Worm (Caenorhabditis elegans) whole organism, L1 larva: ENCODE data around the gene txdc-17.

ENCODE experiments used
- C16A3.4 ChIP-seq: fragments of 150-350 bp; optimal IDR thresholded peaks from 2 replicates; lab custom pipeline; 2014; ENCODE audit warnings: missing biosample characterization, missing genetic modification characterization
- F16B12.6 ChIP-seq: fragments of 150-350 bp; optimal IDR thresholded peaks from 2 replicates; lab custom pipeline; 2014; ENCODE audit warnings: missing biosample characterization, missing genetic modification characterization
- aly-2 ChIP-seq: fragments of 150-350 bp; optimal IDR thresholded peaks from 2 replicates; lab custom pipeline; 2014; ENCODE audit warnings: missing biosample characterization, missing genetic modification characterization
- ama-1 ChIP-seq: fragments of 150-350 bp; optimal IDR thresholded peaks from 2 replicates; lab custom pipeline; 2014
- blmp-1 ChIP-seq: fragments of 150-350 bp; optimal IDR thresholded peaks from 2 replicates; lab custom pipeline; 2014; ENCODE audit warnings: missing biosample characterization, missing genetic modification characterization
- ceh-82 ChIP-seq, 3 experiments: fragments of 150-350 bp in 1 of 3; sonication (generic microtip) in 2 of 3; optimal IDR thresholded peaks; 2 replicates each; lab custom pipeline; 2014 to 2017; ENCODE audit warnings: missing biosample characterization in 3 of 3, missing genetic modification characterization in 3 of 3
- ceh-88 ChIP-seq: fragments of 200-800 bp; sonication (Bioruptor generic); IDR thresholded peaks from 2 replicates; pipeline ENCODE4 v1.3.6; 2022; ENCODE audit warnings: missing genetic modification characterization, missing compliant biosample characterization
- dpl-1 ChIP-seq, 3 experiments: fragments of 150-350 bp in 2 of 3; sonication (generic microtip) in 1 of 3; optimal IDR thresholded peaks; 2 replicates each; lab custom pipeline; 2014 to 2017; ENCODE audit warnings: missing biosample characterization in 3 of 3, missing genetic modification characterization in 3 of 3, missing genetic modification reagents in 3 of 3
- dsc-1 ChIP-seq: sonication (generic microtip); optimal IDR thresholded peaks from 2 replicates; lab custom pipeline; 2016; ENCODE audit warnings: mild to moderate bottlenecking, missing genetic modification characterization, missing compliant biosample characterization
- efl-1 ChIP-seq, 4 experiments: fragments of 150-350 bp; optimal IDR thresholded peaks in 3 of 4; peaks in 1 of 4; 1 replicate in 1 of 4; 2 replicates in 3 of 4; lab custom pipeline; 2014; ENCODE audit warnings: missing biosample characterization in 2 of 4, missing genetic modification characterization in 2 of 4, missing genetic modification reagents in 2 of 4
- elt-2 ChIP-seq: sonication (generic microtip); optimal IDR thresholded peaks from 2 replicates; lab custom pipeline; 2016; ENCODE audit warnings: missing genetic modification characterization, mild to moderate bottlenecking, inconsistent platforms, missing compliant biosample characterization, missing genetic modification reagents
- elt-3 ChIP-seq, 6 experiments: fragments of 150-350 bp in 1 of 6; sonication (generic microtip); optimal IDR thresholded peaks; 2 replicates each; lab custom pipeline; 2017 to 2018; ENCODE audit warnings: missing biosample characterization in 6 of 6, missing genetic modification characterization in 6 of 6, inconsistent platforms in 1 of 6
- fkh-8 ChIP-seq: sonication (generic microtip); optimal IDR thresholded peaks from 2 replicates; lab custom pipeline; 2016; ENCODE audit warnings: mild to moderate bottlenecking, missing genetic modification characterization, missing compliant biosample characterization
- grh-1 ChIP-seq: fragments of 200-800 bp; sonication (Bioruptor generic); IDR thresholded peaks from 2 replicates; pipeline ENCODE4 v1.3.6; 2022; ENCODE audit warnings: missing genetic modification reagents, missing genetic modification characterization, missing compliant biosample characterization
- hlh-4 ChIP-seq: sonication (generic microtip); optimal IDR thresholded peaks from 2 replicates; lab custom pipeline; 2016; ENCODE audit warnings: mild to moderate bottlenecking, missing genetic modification characterization, missing compliant biosample characterization
- hpl-2 ChIP-seq: fragments of 150-350 bp; optimal IDR thresholded peaks from 2 replicates; lab custom pipeline; 2014; ENCODE audit warnings: missing biosample characterization, missing genetic modification reagents, missing genetic modification characterization
- irx-1 ChIP-seq: sonication (generic microtip); optimal IDR thresholded peaks from 2 replicates; lab custom pipeline; 2016; ENCODE audit warnings: missing genetic modification characterization, missing compliant biosample characterization
- jun-1 ChIP-seq: fragments of 150-350 bp; optimal IDR thresholded peaks from 2 replicates; lab custom pipeline; 2014; ENCODE audit warnings: missing biosample characterization, missing genetic modification reagents, missing genetic modification characterization
- lin-13 ChIP-seq: fragments of 150-350 bp; optimal IDR thresholded peaks from 2 replicates; lab custom pipeline; 2014; ENCODE audit warnings: missing biosample characterization, missing genetic modification reagents, missing genetic modification characterization
- lin-14 ChIP-seq: fragments of 200-800 bp; sonication (Bioruptor generic); optimal IDR thresholded peaks from 2 replicates; lab custom pipeline; 2018; ENCODE audit warnings: mild to moderate bottlenecking, missing genetic modification characterization, moderate library complexity, missing compliant biosample characterization
- lin-35 ChIP-seq, 2 experiments: fragments of 150-350 bp; optimal IDR thresholded peaks; 2 replicates each; lab custom pipeline; 2014; ENCODE audit warnings: missing biosample characterization in 2 of 2, missing genetic modification characterization in 2 of 2, missing genetic modification reagents in 2 of 2
- lsy-2 ChIP-seq, 2 experiments: fragments of 150-350 bp; optimal IDR thresholded peaks; 2 replicates each; lab custom pipeline; 2014; ENCODE audit warnings: missing biosample characterization in 2 of 2, missing genetic modification characterization in 2 of 2
- mab-9 ChIP-seq: fragments of 200-800 bp; sonication (Bioruptor generic); IDR thresholded peaks from 2 replicates; pipeline ENCODE4 v1.3.6; 2022; ENCODE audit warnings: missing genetic modification reagents, missing genetic modification characterization, missing compliant biosample characterization
- mef-2 ChIP-seq: fragments of 150-350 bp; optimal IDR thresholded peaks from 2 replicates; lab custom pipeline; 2014; ENCODE audit warnings: missing biosample characterization, missing genetic modification characterization
- mep-1 ChIP-seq: fragments of 150-350 bp; optimal IDR thresholded peaks from 2 replicates; lab custom pipeline; 2014; ENCODE audit warnings: missing biosample characterization, missing genetic modification characterization
- nhr-11 ChIP-seq: fragments of 150-350 bp; optimal IDR thresholded peaks from 2 replicates; lab custom pipeline; 2014; ENCODE audit warnings: missing biosample characterization, missing genetic modification characterization
- nhr-12 ChIP-seq: sonication (generic microtip); optimal IDR thresholded peaks from 2 replicates; lab custom pipeline; 2017; ENCODE audit warnings: missing biosample characterization, missing genetic modification characterization
- nhr-19 ChIP-seq: fragments of 200-800 bp; sonication (Bioruptor generic); conservative IDR thresholded peaks from 2 replicates; pipeline ENCODE4 v1.3.6; 2022; ENCODE audit warnings: missing genetic modification characterization, missing compliant biosample characterization
- nhr-20 ChIP-seq: sonication (generic microtip); optimal IDR thresholded peaks from 2 replicates; lab custom pipeline; 2016; ENCODE audit warnings: mild to moderate bottlenecking, missing genetic modification characterization, missing compliant biosample characterization
- nhr-71 ChIP-seq: sonication (generic microtip); optimal IDR thresholded peaks from 2 replicates; lab custom pipeline; 2016; ENCODE audit warnings: mild to moderate bottlenecking, missing genetic modification characterization, moderate library complexity, missing compliant biosample characterization
- nhr-84 ChIP-seq: sonication (generic microtip); optimal IDR thresholded peaks from 2 replicates; lab custom pipeline; 2017; ENCODE audit warnings: missing biosample characterization, missing genetic modification characterization
- nhr-85 ChIP-seq: sonication (generic microtip); peaks from one replicate; lab custom pipeline; 2016; ENCODE audit warnings: missing genetic modification characterization, inconsistent platforms, missing compliant biosample characterization
- pag-3 ChIP-seq: sonication (generic microtip); optimal IDR thresholded peaks from 2 replicates; lab custom pipeline; 2017; ENCODE audit warnings: missing genetic modification characterization, mild to moderate bottlenecking, missing compliant biosample characterization, antibody characterized with exemption, borderline replicate concordance; ENCODE audit not compliant: insufficient read depth
- snpc-4 ChIP-seq: fragments of 150-350 bp; optimal IDR thresholded peaks from 2 replicates; lab custom pipeline; 2014; ENCODE audit warnings: missing biosample characterization, missing genetic modification characterization
- snu-23 ChIP-seq: sonication (generic microtip); optimal IDR thresholded peaks from 2 replicates; lab custom pipeline; 2016; ENCODE audit warnings: missing genetic modification characterization, missing compliant biosample characterization
- sox-4 ChIP-seq: sonication (generic microtip); optimal IDR thresholded peaks from 2 replicates; lab custom pipeline; 2016; ENCODE audit warnings: missing genetic modification characterization, missing compliant biosample characterization
- sptf-1 ChIP-seq: fragments of 150-350 bp; optimal IDR thresholded peaks from 2 replicates; lab custom pipeline; 2014; ENCODE audit warnings: missing biosample characterization, missing genetic modification characterization
- tbx-2 ChIP-seq: sonication (generic microtip); optimal IDR thresholded peaks from 2 replicates; lab custom pipeline; 2016; ENCODE audit warnings: missing genetic modification characterization, missing compliant biosample characterization
- unc-130 ChIP-seq: fragments of 150-350 bp; optimal IDR thresholded peaks from 2 replicates; lab custom pipeline; 2017; ENCODE audit warnings: missing biosample characterization, missing genetic modification characterization, inconsistent platforms
- unc-30 ChIP-seq: sonication (generic microtip); optimal IDR thresholded peaks from 2 replicates; lab custom pipeline; 2017; ENCODE audit warnings: missing biosample characterization, missing genetic modification characterization
- unc-62 ChIP-seq: fragments of 150-350 bp; optimal IDR thresholded peaks from 2 replicates; lab custom pipeline; 2014; ENCODE audit warnings: missing biosample characterization, missing genetic modification reagents, missing genetic modification characterization
- unc-86 ChIP-seq: sonication (generic microtip); optimal IDR thresholded peaks from 2 replicates; lab custom pipeline; 2016; ENCODE audit warnings: missing genetic modification characterization, missing compliant biosample characterization
- vab-15 ChIP-seq: sonication (generic microtip); optimal IDR thresholded peaks from 2 replicates; lab custom pipeline; 2017; ENCODE audit warnings: missing genotype, mild to moderate bottlenecking, missing genetic modification characterization, missing compliant biosample characterization
- xbp-1 ChIP-seq: sonication (generic microtip); optimal IDR thresholded peaks from 2 replicates; lab custom pipeline; 2016; ENCODE audit warnings: missing genetic modification characterization, missing compliant biosample characterization
- zag-1 ChIP-seq: fragments of 150-350 bp; optimal IDR thresholded peaks from 2 replicates; lab custom pipeline; 2014; ENCODE audit warnings: missing biosample characterization, missing genetic modification characterization
- ztf-4 ChIP-seq: fragments of 150-350 bp; optimal IDR thresholded peaks from 2 replicates; lab custom pipeline; 2014; ENCODE audit warnings: missing biosample characterization, missing genetic modification characterization

Gene txdc-17

DNA sequence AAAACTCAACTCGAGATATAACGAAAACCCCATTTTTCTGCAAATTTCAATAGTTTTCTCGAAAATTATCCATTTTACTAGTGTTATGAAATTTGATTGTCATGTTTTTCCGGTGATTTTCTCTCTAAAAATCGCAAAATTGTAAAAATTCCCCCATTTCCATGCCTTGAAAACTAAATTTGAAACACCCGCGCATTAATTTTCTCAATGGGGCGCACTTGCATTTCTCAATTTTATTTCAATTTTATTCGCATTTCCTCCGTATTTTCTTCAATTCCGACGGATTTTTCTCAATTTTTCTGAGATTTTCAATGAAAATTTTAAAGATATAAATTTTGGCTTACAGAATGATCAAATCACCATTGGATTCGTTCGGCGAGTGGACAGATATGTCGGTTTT, 29.4 kb upstream of the txdc-17 start, which contains the start of gene Y71H2AM.3 (continued):
- TF ChIP-seq hlh-4 (tag; lab: Kevin White, UChicago) (no peak), blmp-1 (tag; lab: Kevin White, UChicago) (no peak), mef-2 (tag; lab: Kevin White, UChicago) (no peak), lin-14 (GFP tag; lab: Kevin White, UChicago) (no peak), mep-1 (peak; percentile 70), lin-35 (GFP tag; optimal IDR thresholded peaks at IDR 0.05; lab: Kevin White, UChicago) (peak; percentile 95 to 96), nhr-12 (no peak), ceh-82 (tag; optimal IDR thresholded peaks at IDR 0.05; lab: Kevin White, UChicago) (peak in 2 of 3 experiments; percentile 25 to 67), ceh-88 (GFP tag; lab: Robert Waterston, UW) (no peak), unc-62 (no peak), mab-9 (GFP tag; lab: Robert Waterston, UW) (no peak), vab-15 (peak; percentile 32), nhr-84 (tag; lab: Kevin White, UChicago) (no peak), pag-3 (no peak), sox-4 (no peak), F16B12.6 (tag; lab: Kevin White, UChicago) (peak; percentile 37), efl-1 (optimal IDR thresholded peaks at IDR 0.05; lab: Kevin White, UChicago) (peak; percentile 95 to 96), efl-1 (GFP tag; optimal IDR thresholded peaks at IDR 0.05 in 1 of 2; lab: Kevin White, UChicago) (peak; percentile 95 to 99), zag-1 (no peak), ama-1 (lab: Kevin White, UChicago) (peak; percentile 1), aly-2 (no peak), jun-1 (tag; lab: Kevin White, UChicago) (peak; percentile 11), nhr-20 (tag; lab: Kevin White, UChicago) (peak; percentile 27), snpc-4 (tag; lab: Kevin White, UChicago) (peak; percentile 4), dpl-1 (GFP tag; optimal IDR thresholded peaks at IDR 0.05; lab: Kevin White, UChicago) (peak; percentile 92 to 94 (median 93)), ztf-4 (tag; lab: Kevin White, UChicago) (no peak), irx-1 (tag; lab: Kevin White, UChicago) (no peak)

DNA sequence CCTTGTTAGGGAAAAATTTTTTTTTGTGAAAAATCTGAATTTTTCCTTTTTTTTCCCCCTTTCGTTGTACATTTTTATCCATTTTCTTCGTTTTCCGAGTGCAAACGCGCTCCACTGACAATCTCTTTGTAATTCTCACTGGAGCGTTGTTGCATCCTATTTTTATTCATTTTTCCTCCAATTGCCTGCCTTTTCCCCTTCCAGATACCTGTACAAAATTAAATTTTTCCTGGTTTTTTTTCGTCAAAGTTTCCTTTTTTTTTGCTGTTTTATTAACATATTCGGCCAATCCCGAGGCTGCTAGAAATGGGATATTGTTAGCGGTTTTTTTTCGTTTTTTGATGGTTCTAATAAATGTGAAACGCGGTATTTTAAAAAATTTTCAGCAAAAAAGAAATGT, 23.1 kb upstream of the txdc-17 start:
- peak; percentile 5 to 6 for TF ChIP-seq efl-1 (optimal IDR thresholded peaks at IDR 0.05; lab: Kevin White, UChicago)
- no peak for TF ChIP-seq efl-1 (GFP tag; optimal IDR thresholded peaks at IDR 0.05 in 1 of 2; lab: Kevin White, UChicago)
- TF ChIP-seq sptf-1 (tag; lab: Kevin White, UChicago) = no peak
- no peak for TF ChIP-seq unc-30 (tag; lab: Kevin White, UChicago)
- peak; percentile 7 for TF ChIP-seq nhr-71 (tag; lab: Kevin White, UChicago)
- peak; percentile 23 for TF ChIP-seq aly-2
- no peak for TF ChIP-seq nhr-20 (tag; lab: Kevin White, UChicago)
- TF ChIP-seq lsy-2 (tag; optimal IDR thresholded peaks at IDR 0.05; lab: Kevin White, UChicago) = no peak
- no peak for TF ChIP-seq hpl-2

DNA sequence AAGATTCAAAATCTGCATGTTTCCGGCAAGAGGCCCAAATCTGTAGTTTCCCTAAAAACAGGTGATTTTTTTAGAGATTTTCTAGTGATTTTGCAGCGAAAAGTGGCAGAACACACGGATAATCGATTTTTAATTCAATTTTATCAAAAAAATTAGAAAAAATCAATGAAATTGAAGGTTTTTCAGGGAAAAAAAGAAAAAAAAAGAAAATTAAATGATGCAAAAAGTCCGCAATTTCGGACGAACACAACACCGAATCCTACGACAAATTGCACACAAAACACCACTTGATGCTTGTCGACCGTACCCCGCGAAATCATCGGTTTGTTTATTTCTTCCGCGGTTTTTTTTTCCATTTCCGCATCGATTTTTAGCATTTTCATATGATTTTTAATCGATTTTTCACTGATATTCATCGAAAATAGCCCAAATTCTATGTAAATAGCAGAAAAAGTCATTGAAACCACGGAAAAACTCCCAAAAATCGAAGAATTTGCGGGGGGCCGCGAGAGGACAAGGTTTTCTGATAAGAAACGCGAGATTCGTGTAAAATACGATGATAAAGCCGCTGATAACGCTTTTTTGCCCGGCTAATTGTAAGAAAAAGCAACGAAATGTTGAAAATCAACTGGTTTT, 19.4 kb upstream of the txdc-17 start, which contains the start of gene tufm-1:
Gene tufm-1 (minus strand): TSS at position 51 of the 636 bp plus-strand sequence.
- TF ChIP-seq mef-2 (tag; lab: Kevin White, UChicago) (no peak), nhr-11 (tag; lab: Kevin White, UChicago) (no peak), unc-30 (tag; lab: Kevin White, UChicago) (no peak), elt-3 (tag; optimal IDR thresholded peaks at IDR 0.05; lab: Kevin White, UChicago) (peak in 1 of 6 experiments; percentile 31), aly-2 (no peak), snpc-4 (tag; lab: Kevin White, UChicago) (peak; percentile 10), xbp-1 (peak; percentile 34), nhr-84 (tag; lab: Kevin White, UChicago) (no peak), nhr-19 (GFP tag; lab: Robert Waterston, UW) (peak; percentile 11; the same call in 1 of the 2 replicates), dpl-1 (GFP tag; optimal IDR thresholded peaks at IDR 0.05; lab: Kevin White, UChicago) (peak; percentile 62 to 74 (median 65)), blmp-1 (tag; lab: Kevin White, UChicago) (peak; percentile 13), irx-1 (tag; lab: Kevin White, UChicago) (no peak), unc-130 (tag; lab: Kevin White, UChicago) (peak; percentile 18), unc-86 (tag; lab: Kevin White, UChicago) (no peak), vab-15 (no peak), lin-35 (GFP tag; optimal IDR thresholded peaks at IDR 0.05; lab: Kevin White, UChicago) (peak; percentile 74 to 78), efl-1 (optimal IDR thresholded peaks at IDR 0.05; lab: Kevin White, UChicago) (peak; percentile 73 to 75), efl-1 (GFP tag; optimal IDR thresholded peaks at IDR 0.05 in 1 of 2; lab: Kevin White, UChicago) (peak; percentile 78 to 97), grh-1 (GFP tag; lab: Robert Waterston, UW) (no peak), lin-13 (GFP tag; lab: Kevin White, UChicago) (peak; percentile 36), tbx-2 (tag; lab: Kevin White, UChicago) (peak; percentile 57), nhr-85 (tag; lab: Kevin White, UChicago) (peak; percentile 52), ama-1 (lab: Kevin White, UChicago) (no peak), mep-1 (peak; percentile 61), dsc-1 (tag; lab: Kevin White, UChicago) (peak; percentile 49), C16A3.4 (tag; lab: Kevin White, UChicago) (peak; percentile 47), jun-1 (tag; lab: Kevin White, UChicago) (peak; percentile 47), snu-23 (peak; percentile 75), fkh-8 (peak; percentile 50), elt-2 (peak; percentile 21), nhr-71 (tag; lab: Kevin White, UChicago) (peak; percentile 56)
